Worm (Caenorhabditis elegans): ENCODE measurements around the gene sms-1.

The sms-1 gene

DNA sequence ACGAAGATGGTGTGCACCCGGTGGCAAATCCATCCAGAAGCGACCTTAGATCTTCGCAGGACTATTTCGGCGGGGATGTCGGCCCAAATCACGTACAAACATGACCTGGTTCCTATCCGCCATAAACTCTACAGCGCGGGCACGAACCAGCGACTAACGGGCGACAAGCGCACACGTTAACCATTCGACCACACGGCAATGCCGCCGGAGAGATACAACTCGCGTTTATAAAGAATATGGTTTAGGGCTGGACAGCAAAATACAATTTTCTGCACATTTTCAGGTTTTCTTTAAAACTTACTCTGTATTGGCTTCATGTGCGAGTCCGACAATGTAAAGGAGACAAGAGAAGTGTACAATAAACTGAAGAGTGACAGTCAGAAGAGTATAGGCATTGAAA lies 23.9 kb downstream of the sms-1 start:
- TF ChIP-seq drap-1 (GFP tag; optimal IDR thresholded peaks at IDR 0.05) (peak; percentile 96), ceh-83 (GFP tag; optimal IDR thresholded peaks at IDR 0.05) (peak; percentile 97), ces-1 (GFP tag; optimal IDR thresholded peaks at IDR 0.05) (no peak), mab-5 (tag; optimal IDR thresholded peaks at IDR 0.05) (no peak), lin-13 (tag; optimal IDR thresholded peaks at IDR 0.05) (peak; percentile 58), lsy-2 (tag; optimal IDR thresholded peaks at IDR 0.05) (no peak), bed-3 (GFP tag; optimal IDR thresholded peaks at IDR 0.05) (peak; percentile 96), elt-1 (tag; optimal IDR thresholded peaks at IDR 0.05; ENCODE audit: borderline replicate concordance, insufficient read depth) (no peak), unc-39 (tag; optimal IDR thresholded peaks at IDR 0.05) (peak; percentile 69), ztf-11 (tag; optimal IDR thresholded peaks at IDR 0.05) (peak; percentile 51), hlh-1 (tag; optimal IDR thresholded peaks at IDR 0.05) (peak; percentile 9), elt-3 (tag; optimal IDR thresholded peaks at IDR 0.05) (no peak), flh-1 (GFP tag; optimal IDR thresholded peaks at IDR 0.05) (peak; percentile 86), nhr-237 (tag; optimal IDR thresholded peaks at IDR 0.05) (no peak), lin-32 (GFP tag; optimal IDR thresholded peaks at IDR 0.05) (peak; percentile 96), nhr-2 (tag; optimal IDR thresholded peaks at IDR 0.05) (peak; percentile 33), sptf-1 (tag; optimal IDR thresholded peaks at IDR 0.05) (peak; percentile 98), ham-2 (GFP tag; optimal IDR thresholded peaks at IDR 0.05) (peak; percentile 95), nhr-12 (tag; optimal IDR thresholded peaks at IDR 0.05) (no peak), mls-2 (tag; optimal IDR thresholded peaks at IDR 0.05) (peak; percentile 97), pha-4 (tag; optimal IDR thresholded peaks at IDR 0.05) (peak; percentile 6), mep-1 (tag; optimal IDR thresholded peaks at IDR 0.05) (peak; percentile 58), zip-8 (tag; optimal IDR thresholded peaks at IDR 0.05) (no peak), sem-2 (GFP tag; optimal IDR thresholded peaks at IDR 0.05) (peak; percentile 87), unc-120 (tag; optimal IDR thresholded peaks at IDR 0.05; ENCODE audit: poor library complexity, severe bottlenecking) (peak; percentile 97), tbx-8 (GFP tag; optimal IDR thresholded peaks at IDR 0.05) (peak; percentile 94), cnd-1 (tag; optimal IDR thresholded peaks at IDR 0.05) (peak; percentile 96), blmp-1 (tag; optimal IDR thresholded peaks at IDR 0.05) (no peak), snpc-4 (tag; optimal IDR thresholded peaks at IDR 0.05) (no peak), unc-62 (GFP tag; optimal IDR thresholded peaks at IDR 0.05) (peak; percentile 53), ceh-43 (GFP tag; optimal IDR thresholded peaks at IDR 0.05) (peak; percentile 92), nhr-76 (tag; optimal IDR thresholded peaks at IDR 0.05) (no peak), M03D4.4 (tag; optimal IDR thresholded peaks at IDR 0.05) (peak; percentile 94), nhr-28 (tag; optimal IDR thresholded peaks at IDR 0.05) (peak; percentile 69), ceh-39 (tag; optimal IDR thresholded peaks at IDR 0.05) (no peak)

DNA sequence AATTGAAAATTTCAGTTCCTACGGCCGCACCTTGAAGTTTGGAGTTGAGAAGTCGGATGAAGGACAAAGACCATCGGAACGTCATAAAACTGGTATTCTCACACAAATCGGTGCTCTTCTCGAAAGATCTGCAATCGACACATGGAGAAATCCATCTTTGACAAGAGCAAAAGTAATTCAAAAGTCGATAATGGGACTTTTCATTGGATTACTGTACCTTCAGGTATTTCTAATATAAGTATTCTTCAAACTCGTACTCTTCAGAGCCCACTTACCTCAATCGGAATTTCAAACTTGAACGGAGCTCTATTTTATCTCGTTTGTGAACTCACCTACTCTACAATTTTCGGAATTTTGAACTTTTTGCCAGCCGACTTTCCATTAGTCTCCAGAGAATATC lies 26.0 kb downstream of the sms-1 start:
- TF ChIP-seq nhr-237 (tag; optimal IDR thresholded peaks at IDR 0.05): no peak
- no peak for TF ChIP-seq lin-13 (tag; optimal IDR thresholded peaks at IDR 0.05)
- TF ChIP-seq ceh-43 (GFP tag; optimal IDR thresholded peaks at IDR 0.05): no peak
- no peak for TF ChIP-seq nhr-76 (tag; optimal IDR thresholded peaks at IDR 0.05)
- TF ChIP-seq pha-4 (tag; optimal IDR thresholded peaks at IDR 0.05): no peak
- no peak for TF ChIP-seq nhr-12 (tag; optimal IDR thresholded peaks at IDR 0.05)
- TF ChIP-seq unc-120 (tag; optimal IDR thresholded peaks at IDR 0.05; ENCODE audit: poor library complexity, severe bottlenecking): no peak
- TF ChIP-seq snpc-4 (tag; optimal IDR thresholded peaks at IDR 0.05): no peak
- no peak for TF ChIP-seq elt-1 (tag; optimal IDR thresholded peaks at IDR 0.05; ENCODE audit: borderline replicate concordance, insufficient read depth)
- no peak for TF ChIP-seq unc-62 (GFP tag; optimal IDR thresholded peaks at IDR 0.05)
- TF ChIP-seq zip-8 (tag; optimal IDR thresholded peaks at IDR 0.05): no peak
- TF ChIP-seq unc-39 (tag; optimal IDR thresholded peaks at IDR 0.05): no peak
- TF ChIP-seq mab-5 (tag; optimal IDR thresholded peaks at IDR 0.05): no peak
- TF ChIP-seq lin-32 (GFP tag; optimal IDR thresholded peaks at IDR 0.05): no peak
- no peak for TF ChIP-seq blmp-1 (tag; optimal IDR thresholded peaks at IDR 0.05)
- no peak for TF ChIP-seq ham-2 (GFP tag; optimal IDR thresholded peaks at IDR 0.05)

DNA sequence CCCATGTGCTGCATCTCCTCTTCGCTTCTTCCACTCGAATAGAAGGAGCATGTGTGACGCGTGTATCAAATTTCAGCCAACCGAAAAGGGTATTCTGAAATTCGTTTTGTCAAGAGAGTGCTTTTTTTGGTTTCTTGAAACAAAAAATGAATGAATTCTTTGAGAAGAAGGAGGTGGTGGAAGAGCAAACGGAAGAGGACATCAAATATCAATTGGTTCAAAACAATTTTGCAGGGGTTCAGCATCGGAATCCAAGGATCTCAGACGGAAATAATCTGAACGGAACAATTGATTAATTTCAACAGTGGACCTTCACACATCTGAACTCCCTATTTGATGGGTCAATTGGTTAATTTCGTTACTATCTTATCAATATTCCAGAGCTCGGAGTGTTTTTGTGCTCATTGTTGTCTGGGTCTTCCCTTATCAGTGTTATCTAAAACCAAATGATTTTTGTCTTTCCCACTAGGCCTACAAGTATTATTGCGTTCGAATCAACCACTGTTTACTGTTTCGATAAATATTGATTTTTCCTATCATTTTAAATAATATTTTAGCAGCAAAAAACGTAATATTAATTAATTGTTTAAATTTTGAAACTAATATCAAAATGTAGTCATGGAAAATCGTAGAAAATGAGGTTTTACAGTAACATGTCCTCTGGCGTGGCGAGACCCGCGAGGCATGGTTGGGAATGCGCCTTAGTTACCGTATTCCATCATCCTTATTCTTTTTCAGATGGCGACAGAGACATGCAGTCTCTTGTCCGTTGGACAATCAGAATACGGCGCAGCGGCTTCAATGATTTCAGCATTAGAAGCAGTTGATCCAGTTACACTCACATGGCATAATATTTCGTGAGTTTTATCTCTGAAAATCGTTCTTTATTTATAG lies 28.0 kb downstream of the sms-1 start, which contains the start of the genes C10C6.13 and wht-2:
Gene C10C6.13 (minus strand): TSS at position 51 of the 894 bp plus-strand sequence.
Gene wht-2 (plus strand): TSS at position 739 of the 894 bp plus-strand sequence.
- TF ChIP-seq zip-8 (tag; optimal IDR thresholded peaks at IDR 0.05) (no peak), unc-39 (tag; optimal IDR thresholded peaks at IDR 0.05) (no peak), ham-2 (GFP tag; optimal IDR thresholded peaks at IDR 0.05) (no peak), lin-32 (GFP tag; optimal IDR thresholded peaks at IDR 0.05) (no peak), nhr-237 (tag; optimal IDR thresholded peaks at IDR 0.05) (no peak), mab-5 (tag; optimal IDR thresholded peaks at IDR 0.05) (no peak), drap-1 (GFP tag; optimal IDR thresholded peaks at IDR 0.05) (no peak), snpc-4 (tag; optimal IDR thresholded peaks at IDR 0.05) (no peak), elt-1 (tag; optimal IDR thresholded peaks at IDR 0.05; ENCODE audit: borderline replicate concordance, insufficient read depth) (no peak)
